Worm (Caenorhabditis elegans) whole organism, L2 larva: ENCODE data around the gene W02B3.3.

Experiments used
- F13H6.1 ChIP-seq: sonication (generic microtip); optimal IDR thresholded peaks from 2 replicates; lab custom pipeline; 2016; ENCODE audit warnings: missing genetic modification characterization, missing compliant biosample characterization
- ZK546.5 ChIP-seq: sonication (generic microtip); optimal IDR thresholded peaks from 2 replicates; lab custom pipeline; 2017; ENCODE audit warnings: missing biosample characterization, missing genetic modification characterization
- aly-2 ChIP-seq: fragments of 150-350 bp; optimal IDR thresholded peaks from 2 replicates; lab custom pipeline; 2014; ENCODE audit warnings: missing biosample characterization, missing genetic modification characterization
- elt-3 ChIP-seq: sonication (generic microtip); optimal IDR thresholded peaks from 2 replicates; lab custom pipeline; 2017; ENCODE audit warnings: missing biosample characterization, missing genetic modification characterization
- gmeb-1 ChIP-seq: fragments of 150-350 bp; optimal IDR thresholded peaks from 2 replicates; lab custom pipeline; 2014; ENCODE audit warnings: missing biosample characterization, missing genetic modification characterization
- mdl-1 ChIP-seq, 2 experiments: fragments of 150-350 bp in 1 of 2; sonication (generic microtip) in 1 of 2; optimal IDR thresholded peaks; 2 replicates each; lab custom pipeline; 2017; ENCODE audit warnings: missing biosample characterization in 2 of 2, missing genetic modification characterization in 2 of 2
- nhr-10 ChIP-seq: sonication (generic microtip); optimal IDR thresholded peaks from 2 replicates; lab custom pipeline; 2017; ENCODE audit warnings: missing biosample characterization, missing genetic modification characterization
- nhr-12 ChIP-seq: fragments of 150-350 bp; optimal IDR thresholded peaks from 2 replicates; lab custom pipeline; 2014; ENCODE audit warnings: missing biosample characterization, missing genetic modification characterization
- snpc-4 ChIP-seq: fragments of 150-350 bp; optimal IDR thresholded peaks from 2 replicates; lab custom pipeline; 2014; ENCODE audit warnings: missing biosample characterization, missing genetic modification characterization
- zag-1 ChIP-seq: fragments of 150-350 bp; optimal IDR thresholded peaks from 2 replicates; lab custom pipeline; 2014; ENCODE audit warnings: missing biosample characterization, missing genetic modification characterization

DNA sequence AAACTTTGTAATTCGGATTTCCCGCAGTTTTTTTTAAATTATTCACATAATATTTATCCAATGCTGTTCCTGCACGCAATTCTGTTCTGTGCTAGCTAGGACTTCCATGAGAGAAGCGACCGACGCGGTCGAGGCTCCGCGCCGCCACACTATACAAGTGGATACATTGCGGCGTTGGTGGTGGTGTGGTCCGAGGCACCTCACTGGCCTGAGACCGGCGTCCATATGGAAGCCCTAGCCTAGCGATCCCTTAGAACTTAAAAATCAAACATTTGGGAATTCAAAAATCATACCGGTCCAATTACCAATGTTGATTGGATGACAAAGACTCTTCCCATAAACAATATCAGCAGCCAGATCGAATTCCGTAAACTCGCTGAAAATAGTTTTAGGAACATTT lies 42.1 kb downstream of the W02B3.3 start:
- TF ChIP-seq nhr-12 (tag; lab: Kevin White, UChicago) (no peak), zag-1 (no peak), mdl-1 (tag; optimal IDR thresholded peaks at IDR 0.05; lab: Kevin White, UChicago) (no peak), F13H6.1 (tag; lab: Kevin White, UChicago) (no peak), elt-3 (tag; lab: Kevin White, UChicago) (no peak), snpc-4 (tag; lab: Kevin White, UChicago) (no peak), aly-2 (tag; lab: Kevin White, UChicago) (no peak), nhr-10 (tag; lab: Kevin White, UChicago) (no peak), ZK546.5 (no peak), gmeb-1 (tag; lab: Kevin White, UChicago) (no peak)
